Fruit fly (Drosophila melanogaster): ENCODE measurements around the gene Nuak.

The Nuak gene

dm6 chr3R:10356563-10357363 lies 92.7 kb downstream of the Nuak start (continued):
- no peak for TF ChIP-seq vvl (GFP tag; IDR thresholded peaks at IDR 0.05)
- peak; percentile 79 for TF ChIP-seq NC2β (GFP tag; optimal IDR thresholded peaks at IDR 0.05)
- TF ChIP-seq NC2α (GFP tag; optimal IDR thresholded peaks at IDR 0.05) = peak; percentile 14
- TF ChIP-seq lbe (GFP tag; optimal IDR thresholded peaks at IDR 0.05) = peak; percentile 82
- TF ChIP-seq slbo (GFP tag; IDR thresholded peaks at IDR 0.05) = no peak
- peak; percentile 25 for TF ChIP-seq CG30020 (tag; optimal IDR thresholded peaks at IDR 0.05)
- TF ChIP-seq CG14050 (GFP tag; IDR thresholded peaks at IDR 0.05) = no peak
- TF ChIP-seq nau (GFP tag; optimal IDR thresholded peaks at IDR 0.05) = no peak
- TF ChIP-seq CG5180 (GFP tag; optimal IDR thresholded peaks at IDR 0.05) = peak; percentile 8
- peak; percentile 39 for TF ChIP-seq fd102C (GFP tag; optimal IDR thresholded peaks at IDR 0.05)
- TF ChIP-seq Xbp1 (GFP tag; optimal IDR thresholded peaks at IDR 0.05) = peak; percentile 75
- no peak for TF ChIP-seq Hey (tag; optimal IDR thresholded peaks at IDR 0.05)
- no peak for TF ChIP-seq br (optimal IDR thresholded peaks at IDR 0.05)
- peak; percentile 87 for TF ChIP-seq Sox100B (GFP tag; optimal IDR thresholded peaks at IDR 0.05)
- TF ChIP-seq Ravus (GFP tag; IDR thresholded peaks at IDR 0.05) = no peak
- TF ChIP-seq CG8290 (GFP tag; optimal IDR thresholded peaks at IDR 0.05) = peak; percentile 55
- TF ChIP-seq CG8290 (tag; optimal IDR thresholded peaks at IDR 0.05) = peak in 1 of 2 experiments; percentile 36
- TF ChIP-seq Bgb (GFP tag; IDR thresholded peaks at IDR 0.05; ENCODE audit: partially characterized antibody) = no peak
- TF ChIP-seq ems (GFP tag; optimal IDR thresholded peaks at IDR 0.05) = peak; percentile 77
- TF ChIP-seq pan (optimal IDR thresholded peaks at IDR 0.05) = no peak
- no peak for TF ChIP-seq pan (GFP tag; optimal IDR thresholded peaks at IDR 0.05 in 1 of 2, IDR thresholded peaks at IDR 0.05 in 1 of 2)
- peak; percentile 38 for TF ChIP-seq cato (GFP tag; optimal IDR thresholded peaks at IDR 0.05; ENCODE audit: borderline replicate concordance)
- peak; percentile 72 to 77 for TF ChIP-seq Hr51 (GFP tag; optimal IDR thresholded peaks at IDR 0.05)
- TF ChIP-seq Antp (GFP tag; optimal IDR thresholded peaks at IDR 0.05) = peak; percentile 65
- peak; percentile 77 for TF ChIP-seq az2 (GFP tag; optimal IDR thresholded peaks at IDR 0.05)
- peak; percentile 58 for TF ChIP-seq CG1792 (GFP tag; optimal IDR thresholded peaks at IDR 0.05)
- peak; percentile 53 for TF ChIP-seq Dad (GFP tag; optimal IDR thresholded peaks at IDR 0.05)
- TF ChIP-seq NK7.1 (GFP tag; optimal IDR thresholded peaks at IDR 0.05) = peak; percentile 72
- no peak for TF ChIP-seq mld (GFP tag; IDR thresholded peaks at IDR 0.05; ENCODE audit: partially characterized antibody)
- peak; percentile 79 for TF ChIP-seq CG3838 (GFP tag; optimal IDR thresholded peaks at IDR 0.05)
- TF ChIP-seq CG2875 (GFP tag; optimal IDR thresholded peaks at IDR 0.05) = peak; percentile 72
- TF ChIP-seq CG2889 (GFP tag; IDR thresholded peaks at IDR 0.05) = no peak
- TF ChIP-seq CG16863 (GFP tag; optimal IDR thresholded peaks at IDR 0.05) = peak; percentile 82
- TF ChIP-seq PHDP (tag; optimal IDR thresholded peaks at IDR 0.05) = peak; percentile 83
- peak; percentile 31 for TF ChIP-seq Sry-β (GFP tag; optimal IDR thresholded peaks at IDR 0.05)
- peak; percentile 77 for TF ChIP-seq fu2 (GFP tag; optimal IDR thresholded peaks at IDR 0.05)
- peak; percentile 81 for TF ChIP-seq Fer1 (GFP tag; optimal IDR thresholded peaks at IDR 0.05)
- peak; percentile 64 for TF ChIP-seq CG9609 (GFP tag; optimal IDR thresholded peaks at IDR 0.05)
- TF ChIP-seq onecut (GFP tag; IDR thresholded peaks at IDR 0.05) = peak; percentile 69
- TF ChIP-seq aop (GFP tag; IDR thresholded peaks at IDR 0.05) = no peak
- TF ChIP-seq sens-2 (GFP tag; IDR thresholded peaks at IDR 0.05) = no peak
- TF ChIP-seq CG12659 (GFP tag; optimal IDR thresholded peaks at IDR 0.05) = peak; percentile 82
- peak; percentile 90 for TF ChIP-seq CG12391 (tag; optimal IDR thresholded peaks at IDR 0.05)
- TF ChIP-seq oc (tag; optimal IDR thresholded peaks at IDR 0.05) = peak; percentile 79
- TF ChIP-seq eve (GFP tag; optimal IDR thresholded peaks at IDR 0.05) = no peak
- peak; percentile 65 for TF ChIP-seq Hand (GFP tag; optimal IDR thresholded peaks at IDR 0.05)
- TF ChIP-seq CG6254 (GFP tag; optimal IDR thresholded peaks at IDR 0.05) = peak; percentile 74
- no peak for TF ChIP-seq ranshi (GFP tag; IDR thresholded peaks at IDR 0.05)
- TF ChIP-seq ind (GFP tag; optimal IDR thresholded peaks at IDR 0.05) = peak; percentile 51
- peak; percentile 64 for TF ChIP-seq NfI (GFP tag; optimal IDR thresholded peaks at IDR 0.05)

All from whole organism, embryonic.